Worm (Caenorhabditis elegans) whole organism, L4 larva: Measurements from ENCODE around the gene C01G12.7.

ENCODE experiments used
- F10B5.3 ChIP-seq: sonication (generic microtip); optimal IDR thresholded peaks from 2 replicates; lab custom pipeline; 2016; ENCODE audit warnings: mild to moderate bottlenecking, missing genetic modification characterization, missing compliant biosample characterization
- F26F4.8 ChIP-seq: fragments of 200-800 bp; sonication (Bioruptor generic); conservative IDR thresholded peaks from 2 replicates; pipeline ENCODE4 v1.3.6; 2022; ENCODE audit warnings: missing genetic modification characterization, missing compliant biosample characterization
- T26A8.4 ChIP-seq: fragments of 200-800 bp; sonication (Bioruptor generic); IDR thresholded peaks from 2 replicates; pipeline ENCODE4 v1.3.6; 2022; ENCODE audit warnings: missing genetic modification characterization, missing compliant biosample characterization
- Y105C5A.15 ChIP-seq: fragments of 200-800 bp; sonication (Bioruptor generic); IDR thresholded peaks from 2 replicates; pipeline ENCODE4 v1.3.6; 2022; ENCODE audit warnings: missing genetic modification characterization, missing compliant biosample characterization
- aha-1 ChIP-seq: fragments of 150-350 bp; peaks from one replicate; lab custom pipeline; 2014; ENCODE audit warnings: missing biosample characterization, missing genetic modification characterization
- daf-16 ChIP-seq, 3 experiments: sonication (generic microtip); optimal IDR thresholded peaks; 2 replicates each; lab custom pipeline; 2016 to 2017; ENCODE audit warnings: missing genetic modification characterization in 3 of 3, missing genetic modification reagents in 3 of 3, mild to moderate bottlenecking in 2 of 3, missing compliant biosample characterization in 2 of 3, missing biosample characterization in 1 of 3, moderate library complexity in 1 of 3
- daf-19 ChIP-seq: fragments of 200-800 bp; sonication (Bioruptor generic); conservative IDR thresholded peaks from 2 replicates; pipeline ENCODE4 v1.3.6; 2022; ENCODE audit warnings: missing genetic modification characterization, missing compliant biosample characterization
- dmd-6 ChIP-seq: fragments of 200-800 bp; sonication (Bioruptor generic); IDR thresholded peaks from 2 replicates; pipeline ENCODE4 v1.3.6; 2022; ENCODE audit warnings: missing genetic modification reagents, missing genetic modification characterization, missing compliant biosample characterization
- dmd-8 ChIP-seq: fragments of 200-800 bp; sonication (Bioruptor generic); IDR thresholded peaks from 2 replicates; pipeline ENCODE4 v1.3.6; 2022; ENCODE audit warnings: missing genetic modification characterization, missing compliant biosample characterization
- dmd-9 ChIP-seq: fragments of 200-800 bp; sonication (Bioruptor generic); IDR thresholded peaks from 2 replicates; pipeline ENCODE4 v1.3.6; 2022; ENCODE audit warnings: missing genetic modification reagents, missing genetic modification characterization, missing compliant biosample characterization
- dpl-1 ChIP-seq: fragments of 150-350 bp; optimal IDR thresholded peaks from 2 replicates; lab custom pipeline; 2014; ENCODE audit warnings: missing biosample characterization, missing genetic modification reagents, missing genetic modification characterization
- dve-1 ChIP-seq: sonication (generic microtip); optimal IDR thresholded peaks from 2 replicates; lab custom pipeline; 2017; ENCODE audit warnings: antibody characterized with exemption, mild to moderate bottlenecking, missing genetic modification characterization, missing compliant biosample characterization; ENCODE audit not compliant: insufficient read depth
- hif-1 ChIP-seq, 2 experiments: sonication (generic microtip); optimal IDR thresholded peaks; 2 replicates each; lab custom pipeline; 2016 to 2017; ENCODE audit warnings: missing compliant biosample characterization in 2 of 2, missing genetic modification characterization in 2 of 2, missing genetic modification reagents in 2 of 2, missing genotype in 2 of 2, mild to moderate bottlenecking in 1 of 2
- hlh-11 ChIP-seq: fragments of 200-800 bp; sonication (Bioruptor generic); optimal IDR thresholded peaks from 2 replicates; lab custom pipeline; 2018; ENCODE audit warnings: mild to moderate bottlenecking, missing genetic modification characterization, missing compliant biosample characterization
- hlh-30 ChIP-seq: sonication (generic microtip); optimal IDR thresholded peaks from 2 replicates; lab custom pipeline; 2017; ENCODE audit warnings: antibody characterized with exemption, mild to moderate bottlenecking, missing genetic modification characterization, missing compliant biosample characterization; ENCODE audit not compliant: insufficient read depth
- hmg-1.1 ChIP-seq: fragments of 200-800 bp; sonication (Bioruptor generic); IDR thresholded peaks from 2 replicates; pipeline ENCODE4 v1.3.6; 2022; ENCODE audit warnings: missing genetic modification reagents, missing genetic modification characterization, missing compliant biosample characterization
- lin-1 ChIP-seq: fragments of 200-800 bp; sonication (Bioruptor generic); IDR thresholded peaks from 2 replicates; pipeline ENCODE4 v1.3.6; 2022; ENCODE audit warnings: missing genetic modification reagents, missing genetic modification characterization, missing compliant biosample characterization
- lin-13 ChIP-seq: fragments of 150-350 bp; optimal IDR thresholded peaks from 2 replicates; lab custom pipeline; 2014; ENCODE audit warnings: missing biosample characterization, missing genetic modification reagents, missing genetic modification characterization
- lin-29 ChIP-seq: fragments of 200-800 bp; sonication (Bioruptor generic); IDR thresholded peaks from 2 replicates; pipeline ENCODE4 v1.3.6; 2022; ENCODE audit warnings: missing genetic modification reagents, missing genetic modification characterization, missing compliant biosample characterization
- lin-38 ChIP-seq: fragments of 200-800 bp; sonication (Bioruptor generic); IDR thresholded peaks from 2 replicates; pipeline ENCODE4 v1.3.6; 2022; ENCODE audit warnings: missing genetic modification reagents, missing genetic modification characterization, missing compliant biosample characterization
- lsy-2 ChIP-seq, 2 experiments: fragments of 150-350 bp in 1 of 2; sonication (generic microtip) in 1 of 2; optimal IDR thresholded peaks; 2 replicates each; lab custom pipeline; 2014 to 2017; ENCODE audit warnings: missing biosample characterization in 2 of 2, missing genetic modification characterization in 2 of 2
- mdl-1 ChIP-seq, 2 experiments: fragments of 150-350 bp in 1 of 2; sonication (generic microtip) in 1 of 2; optimal IDR thresholded peaks; 2 replicates each; lab custom pipeline; 2014 to 2017; ENCODE audit warnings: missing biosample characterization in 2 of 2, missing genetic modification characterization in 2 of 2
- mdt-29 ChIP-seq: fragments of 200-800 bp; sonication (Bioruptor generic); IDR thresholded peaks from 2 replicates; pipeline ENCODE4 v1.3.6; 2022; ENCODE audit warnings: missing genetic modification reagents, missing genetic modification characterization, missing compliant biosample characterization
- mep-1 ChIP-seq: fragments of 150-350 bp; sonication (generic microtip); optimal IDR thresholded peaks from 3 replicates; lab custom pipeline; 2014; ENCODE audit warnings: missing biosample characterization, missing genetic modification characterization
- mes-2 ChIP-seq: sonication (generic microtip); optimal IDR thresholded peaks from 2 replicates; lab custom pipeline; 2016; ENCODE audit warnings: missing genotype, mild to moderate bottlenecking, missing genetic modification characterization, missing compliant biosample characterization; ENCODE audit not compliant: poor library complexity, severe bottlenecking
- mxl-2 ChIP-seq: fragments of 200-800 bp; sonication (Bioruptor generic); conservative IDR thresholded peaks from 2 replicates; pipeline ENCODE4 v1.3.6; 2022; ENCODE audit warnings: missing genetic modification reagents, missing genetic modification characterization, missing compliant biosample characterization
- nhr-10 ChIP-seq: fragments of 150-350 bp; optimal IDR thresholded peaks from 2 replicates; lab custom pipeline; 2014; ENCODE audit warnings: missing biosample characterization, missing genetic modification characterization
- nhr-102 ChIP-seq: sonication (generic microtip); optimal IDR thresholded peaks from 2 replicates; lab custom pipeline; 2016; ENCODE audit warnings: mild to moderate bottlenecking, missing genetic modification characterization, moderate library complexity, missing compliant biosample characterization
- nhr-11 ChIP-seq: fragments of 150-350 bp; optimal IDR thresholded peaks from 2 replicates; lab custom pipeline; 2014; ENCODE audit warnings: missing biosample characterization, missing genetic modification characterization
- nhr-28 ChIP-seq: fragments of 150-350 bp; optimal IDR thresholded peaks from 2 replicates; lab custom pipeline; 2014; ENCODE audit warnings: missing biosample characterization, missing genetic modification characterization
- nhr-42 ChIP-seq: fragments of 200-800 bp; sonication (Bioruptor generic); IDR thresholded peaks from 2 replicates; pipeline ENCODE4 v1.3.6; 2022; ENCODE audit warnings: missing genetic modification characterization, missing compliant biosample characterization
- nhr-48 ChIP-seq: sonication (generic microtip); optimal IDR thresholded peaks from 2 replicates; lab custom pipeline; 2016; ENCODE audit warnings: mild to moderate bottlenecking, missing genetic modification characterization, missing compliant biosample characterization
- nhr-6 ChIP-seq: fragments of 150-350 bp; optimal IDR thresholded peaks from 2 replicates; lab custom pipeline; 2014; ENCODE audit warnings: missing biosample characterization, missing genetic modification characterization
- nhr-76 ChIP-seq: fragments of 150-350 bp; optimal IDR thresholded peaks from 2 replicates; lab custom pipeline; 2014; ENCODE audit warnings: missing biosample characterization, missing genetic modification characterization
- nhr-77 ChIP-seq: fragments of 150-350 bp; optimal IDR thresholded peaks from 2 replicates; lab custom pipeline; 2014; ENCODE audit warnings: missing biosample characterization, missing genetic modification characterization
- pha-4 ChIP-seq, 2 experiments: fragments of 150-350 bp in 1 of 2; fragments of 200-800 bp in 1 of 2; sonication (Bioruptor generic) in 1 of 2; IDR thresholded peaks in 1 of 2; optimal IDR thresholded peaks in 1 of 2; 2 replicates each; pipeline versions ENCODE4 v1.3.6 to Lab custom; 2014 to 2022; ENCODE audit warnings: missing genetic modification characterization in 2 of 2, missing genetic modification reagents in 2 of 2, missing biosample characterization in 1 of 2, missing compliant biosample characterization in 1 of 2
- php-3 ChIP-seq: fragments of 200-800 bp; sonication (Bioruptor generic); IDR thresholded peaks from 2 replicates; pipeline ENCODE4 v1.3.6; 2022; ENCODE audit warnings: missing genetic modification reagents, missing genetic modification characterization, missing compliant biosample characterization
- pqm-1 ChIP-seq: sonication (generic microtip); optimal IDR thresholded peaks from 2 replicates; lab custom pipeline; 2017; ENCODE audit warnings: missing biosample characterization, missing genetic modification characterization
- sdz-12 ChIP-seq: fragments of 200-800 bp; sonication (Bioruptor generic); optimal IDR thresholded peaks from 2 replicates; lab custom pipeline; 2018; ENCODE audit warnings: mild to moderate bottlenecking, missing genetic modification characterization, missing compliant biosample characterization
- set-16 ChIP-seq: fragments of 200-800 bp; sonication (Bioruptor generic); IDR thresholded peaks from 2 replicates; pipeline ENCODE4 v1.3.6; 2022; ENCODE audit warnings: missing genetic modification reagents, missing genetic modification characterization, missing compliant biosample characterization
- skn-1 ChIP-seq: fragments of 150-350 bp; optimal IDR thresholded peaks from 2 replicates; lab custom pipeline; 2014; ENCODE audit warnings: missing biosample characterization, missing genetic modification characterization
- tra-1 ChIP-seq: fragments of 200-800 bp; sonication (Bioruptor generic); IDR thresholded peaks from 2 replicates; pipeline ENCODE4 v1.3.6; 2022; ENCODE audit warnings: missing genetic modification reagents, missing genetic modification characterization, missing compliant biosample characterization
- unc-130 ChIP-seq: sonication (generic microtip); optimal IDR thresholded peaks from 2 replicates; lab custom pipeline; 2016; ENCODE audit warnings: missing genetic modification reagents, missing genetic modification characterization, missing compliant biosample characterization
- unc-62 ChIP-seq, 3 experiments: fragments of 150-350 bp in 1 of 3; sonication (generic microtip); optimal IDR thresholded peaks in 2 of 3; peaks in 1 of 3; 1 replicate in 1 of 3; 2 replicates in 2 of 3; lab custom pipeline; 2014 to 2017; ENCODE audit warnings: missing biosample characterization in 3 of 3, missing genetic modification characterization in 3 of 3, missing genetic modification reagents in 3 of 3, missing genotype in 1 of 3
- zag-1 ChIP-seq: fragments of 150-350 bp; optimal IDR thresholded peaks from 2 replicates; lab custom pipeline; 2014; ENCODE audit warnings: missing biosample characterization, missing genetic modification characterization
- zip-2 ChIP-seq: fragments of 150-350 bp; optimal IDR thresholded peaks from 2 replicates; lab custom pipeline; 2014; ENCODE audit warnings: missing biosample characterization, missing genetic modification characterization

C01G12.7 gene

ce11 chrII:14598367-14598766 lies 6.7 kb upstream of the C01G12.7 start:
- TF ChIP-seq lin-29 (GFP tag; lab: Robert Waterston, UW) (no peak), T26A8.4 (GFP tag; lab: Robert Waterston, UW) (peak; percentile 61; the same call in 1 of the 2 replicates), F10B5.3 (tag; lab: Kevin White, UChicago) (no peak), mep-1 (no peak), nhr-77 (tag; lab: Kevin White, UChicago) (peak; percentile 95), nhr-10 (peak; percentile 67), mdt-29 (peak; percentile 92), pqm-1 (tag; lab: Kevin White, UChicago) (peak; percentile 45), mxl-2 (GFP tag; lab: Robert Waterston, UW) (peak; percentile 62; the same call in 1 of the 2 replicates), zip-2 (tag; lab: Kevin White, UChicago) (no peak), dve-1 (tag; lab: Kevin White, UChicago) (peak; percentile 99), aha-1 (tag; lab: Kevin White, UChicago) (peak; percentile 95), nhr-11 (tag; lab: Kevin White, UChicago) (peak; percentile 92), nhr-28 (tag; lab: Kevin White, UChicago) (peak; percentile 81), lin-1 (GFP tag; lab: Robert Waterston, UW) (peak; percentile 58; the same call in 1 of the 2 replicates), F26F4.8 (GFP tag; lab: Robert Waterston, UW) (no peak), unc-130 (GFP tag; lab: Kevin White, UChicago) (no peak), lin-13 (GFP tag; lab: Kevin White, UChicago) (peak; percentile 37), lsy-2 (tag; optimal IDR thresholded peaks at IDR 0.05; lab: Kevin White, UChicago) (peak in 1 of 2 experiments; percentile 86), php-3 (GFP tag; lab: Robert Waterston, UW) (peak; percentile 51), mes-2 (tag; lab: Kevin White, UChicago) (peak; percentile 56), daf-16 (GFP tag; optimal IDR thresholded peaks at IDR 0.05; lab: Kevin White, UChicago) (peak; percentile 13 to 74), daf-16 (tag; optimal IDR thresholded peaks at IDR 0.05; lab: Kevin White, UChicago) (peak; percentile 90), dmd-6 (GFP tag; lab: Robert Waterston, UW) (peak; percentile 77), mdl-1 (tag; optimal IDR thresholded peaks at IDR 0.05; lab: Kevin White, UChicago) (peak in 1 of 2 experiments; percentile 75), hif-1 (tag; optimal IDR thresholded peaks at IDR 0.05; lab: Kevin White, UChicago) (peak; percentile 36 to 76), set-16 (GFP tag; lab: Robert Waterston, UW) (no peak), dmd-9 (no peak), unc-62 (GFP tag; optimal IDR thresholded peaks at IDR 0.05 in 1 of 2; lab: Kevin White, UChicago) (peak in 1 of 2 experiments; percentile 59), unc-62 (tag; optimal IDR thresholded peaks at IDR 0.05; lab: Kevin White, UChicago) (no peak), nhr-76 (no peak), nhr-102 (tag; lab: Kevin White, UChicago) (peak; percentile 48), nhr-48 (peak; percentile 68), tra-1 (0 out of 2 replicates have a peak, but pooled peaks have one; percentile 29), dmd-8 (GFP tag; lab: Robert Waterston, UW) (no peak), skn-1 (no peak), sdz-12 (GFP tag; lab: Kevin White, UChicago) (no peak), pha-4 (GFP tag; IDR thresholded peaks at IDR 0.05; lab: Robert Waterston, UW) (peak; percentile 23; the same call in 1 of the 2 replicates), pha-4 (tag; optimal IDR thresholded peaks at IDR 0.05; lab: Kevin White, UChicago) (no peak), daf-19 (no peak), hlh-30 (tag; lab: Kevin White, UChicago) (peak; percentile 97), lin-38 (GFP tag; lab: Robert Waterston, UW) (no peak), dpl-1 (GFP tag; lab: Kevin White, UChicago) (peak; percentile 21), zag-1 (tag; lab: Kevin White, UChicago) (no peak), nhr-42 (GFP tag; lab: Robert Waterston, UW) (peak; percentile 73), hmg-1.1 (GFP tag; lab: Robert Waterston, UW) (peak; percentile 59), Y105C5A.15 (GFP tag; lab: Robert Waterston, UW) (no peak), nhr-6 (tag; lab: Kevin White, UChicago) (peak; percentile 41), hlh-11 (tag; lab: Kevin White, UChicago) (peak; percentile 91)
